Worm (Caenorhabditis elegans): ENCODE measurements around the gene clec-144.

- TF ChIP-seq T22C8.4 (GFP tag; IDR thresholded peaks at IDR 0.05) (no peak), tab-1 (GFP tag; IDR thresholded peaks at IDR 0.05) (no peak), klf-2 (GFP tag; conservative IDR thresholded peaks at IDR 0.05) (no peak), med-1 (GFP tag; optimal IDR thresholded peaks at IDR 0.05; ENCODE audit: insufficient read depth) (no peak), flt-1 (GFP tag; IDR thresholded peaks at IDR 0.05) (no peak)
Measured at ce11 chrII:11816014-11816413, 16.4 kb downstream of the clec-144 start.

All from whole organism, midembryonic.